Fruit fly (Drosophila melanogaster) Kc167 (cell line): ENCODE data around the gene CG8066.

Source experiments
- h ChIP-seq: fragments of >200 bp; optimal IDR thresholded peaks from 3 replicates; lab custom pipeline; 2018; ENCODE audit warnings: missing external identifiers
- insv ChIP-seq: fragments of >200 bp; optimal IDR thresholded peaks from 3 replicates; lab custom pipeline; 2018; ENCODE audit warnings: missing external identifiers
- psq ChIP-seq: fragments of >200 bp; optimal IDR thresholded peaks from 2 replicates; lab custom pipeline; 2017; ENCODE audit warnings: missing external identifiers

DNA sequence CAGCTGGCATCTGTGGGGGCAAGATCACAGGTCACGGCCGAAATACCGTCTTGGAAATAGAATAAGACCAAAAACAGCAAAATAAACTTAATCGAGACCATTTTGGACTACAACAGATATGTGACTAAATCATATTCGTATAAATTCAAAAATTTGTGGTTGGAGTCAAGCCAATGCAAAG is 7.8 kb upstream of the CG8066 start, which contains the start of gene CG44094:
- no peak for TF ChIP-seq psq
- TF ChIP-seq insv (lab: Kevin White, UChicago) = no peak
- TF ChIP-seq h (lab: Kevin White, UChicago) = no peak
